Worm (Caenorhabditis elegans): ENCODE results near the gene Y17G9B.5.
A peak's percentile ranks its signal among the peaks of the same experiment; 100 is the strongest.

DNA sequence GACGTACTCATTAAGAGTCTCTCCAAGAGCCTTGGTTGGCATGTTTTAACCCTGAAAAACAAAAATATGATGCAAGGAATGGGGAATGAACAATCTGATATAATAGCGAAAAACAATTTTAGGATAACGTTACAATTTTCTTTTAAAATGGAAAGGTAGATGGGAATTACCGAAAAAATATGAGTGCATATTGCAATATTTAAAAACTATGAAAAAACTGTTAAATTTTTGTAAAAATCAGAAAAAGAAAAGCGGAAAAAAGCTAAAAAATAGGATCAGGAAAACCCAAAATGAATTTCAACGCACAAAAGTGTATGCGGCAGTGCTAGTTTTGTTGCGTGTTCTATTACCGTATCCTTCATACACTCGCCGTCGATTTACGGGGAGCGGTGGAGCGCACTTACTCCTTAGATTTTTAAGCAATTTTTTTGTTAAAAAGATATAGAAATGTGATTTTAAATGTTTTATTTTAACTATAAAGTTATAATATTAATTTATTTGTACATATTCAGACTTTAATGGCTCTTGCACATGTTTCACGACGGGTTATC lies at the start of gene Y17G9B.5, which contains the start of gene rpl-20:
- TF ChIP-seq tab-1 (GFP tag; IDR thresholded peaks at IDR 0.05): peak; percentile 58; the same call in 1 of the 2 replicates
- peak; percentile 94 for TF ChIP-seq flt-1 (GFP tag; IDR thresholded peaks at IDR 0.05)

Measured in whole organism, midembryonic.